Worm (Caenorhabditis elegans): Measurements from ENCODE around the gene T09A5.15.

The T09A5.15 gene

DNA sequence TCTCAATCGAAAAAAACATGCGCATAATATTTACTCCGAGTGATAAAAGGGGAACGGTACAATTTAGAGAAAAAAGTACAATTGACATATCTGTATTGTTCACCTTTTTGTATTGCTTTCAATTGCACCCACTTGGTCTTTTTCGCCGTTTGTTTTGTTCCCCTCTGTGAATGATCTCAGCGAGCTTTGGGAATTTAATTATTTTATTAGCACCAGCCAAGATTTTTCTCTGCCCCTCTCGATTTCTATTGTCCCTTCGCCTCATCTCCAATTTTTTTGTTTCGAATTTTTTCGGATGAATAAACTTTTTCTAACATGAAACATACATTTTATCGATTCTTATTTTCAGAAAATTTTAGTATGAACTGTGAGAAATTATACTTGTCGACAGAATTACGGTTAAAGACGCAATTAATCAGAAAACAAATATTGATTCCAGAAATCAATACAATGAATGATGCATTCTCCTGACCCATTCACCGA is 42.5 kb downstream of the T09A5.15 start, which contains the start of gene rev-1:
Gene rev-1, plus strand, starts transcription at position 433 of the 483 bp plus-strand sequence.
- TF ChIP-seq zag-1 (tag; optimal IDR thresholded peaks at IDR 0.05) = no peak
- no peak for TF ChIP-seq tbx-2 (tag; optimal IDR thresholded peaks at IDR 0.05)
- no peak for TF ChIP-seq snpc-4 (tag; optimal IDR thresholded peaks at IDR 0.05)
- no peak for TF ChIP-seq egl-27 (tag; optimal IDR thresholded peaks at IDR 0.05)
- no peak for TF ChIP-seq ceh-82 (tag; optimal IDR thresholded peaks at IDR 0.05)
- TF ChIP-seq fkh-2 (tag; optimal IDR thresholded peaks at IDR 0.05) = no peak
- no peak for TF ChIP-seq daf-12 (tag; optimal IDR thresholded peaks at IDR 0.05)
- no peak for TF ChIP-seq nhr-43 (tag; optimal IDR thresholded peaks at IDR 0.05; ENCODE audit: poor library complexity, severe bottlenecking)
- no peak for TF ChIP-seq ztf-11 (tag; optimal IDR thresholded peaks at IDR 0.05)
- no peak for TF ChIP-seq ceh-28 (tag; optimal IDR thresholded peaks at IDR 0.05)
- TF ChIP-seq hmg-11 (tag; optimal IDR thresholded peaks at IDR 0.05) = no peak
- TF ChIP-seq fos-1 (tag; optimal IDR thresholded peaks at IDR 0.05) = no peak
- no peak for TF ChIP-seq pha-4 (tag; optimal IDR thresholded peaks at IDR 0.05)
- TF ChIP-seq nhr-237 (tag; optimal IDR thresholded peaks at IDR 0.05) = no peak
- TF ChIP-seq nhr-77 (tag; optimal IDR thresholded peaks at IDR 0.05) = no peak
- TF ChIP-seq lin-39 (tag; optimal IDR thresholded peaks at IDR 0.05) = no peak
- no peak for TF ChIP-seq nhr-25 (tag; optimal IDR thresholded peaks at IDR 0.05)
- TF ChIP-seq egl-5 (tag; optimal IDR thresholded peaks at IDR 0.05) = no peak
- no peak for TF ChIP-seq nhr-11 (tag; optimal IDR thresholded peaks at IDR 0.05)

DNA sequence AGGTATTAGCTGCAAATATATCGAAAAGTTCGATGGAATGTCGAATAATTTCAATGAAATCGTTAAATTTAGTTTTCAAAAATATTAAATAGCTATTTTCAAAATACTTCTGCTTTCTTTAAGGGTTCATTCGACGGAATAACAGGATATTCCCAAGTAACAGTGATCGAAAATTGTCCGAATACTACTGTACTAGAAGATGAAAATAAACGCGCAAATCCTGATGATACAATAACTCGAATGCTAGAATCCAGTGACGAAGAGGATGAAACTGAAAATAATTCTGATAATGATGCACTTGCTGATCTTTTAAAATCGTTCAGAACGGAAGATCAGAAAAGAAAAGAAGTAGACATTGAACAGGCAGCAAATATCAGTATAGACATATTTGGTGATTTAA is 43.0 kb downstream of the T09A5.15 start:
- TF ChIP-seq nhr-28 (tag; optimal IDR thresholded peaks at IDR 0.05) (no peak), ZK546.5 (tag; optimal IDR thresholded peaks at IDR 0.05) (no peak), lin-39 (tag; optimal IDR thresholded peaks at IDR 0.05) (no peak), lsy-12 (tag; optimal IDR thresholded peaks at IDR 0.05) (no peak), ceh-16 (tag; optimal IDR thresholded peaks at IDR 0.05) (no peak), nhr-237 (tag; optimal IDR thresholded peaks at IDR 0.05) (no peak), nhr-25 (tag; optimal IDR thresholded peaks at IDR 0.05) (no peak), unc-39 (tag; optimal IDR thresholded peaks at IDR 0.05) (no peak), zag-1 (tag; optimal IDR thresholded peaks at IDR 0.05) (no peak), pqm-1 (tag; optimal IDR thresholded peaks at IDR 0.05) (no peak), ztf-4 (tag; optimal IDR thresholded peaks at IDR 0.05) (no peak), fos-1 (tag; optimal IDR thresholded peaks at IDR 0.05) (no peak), skn-1 (tag; optimal IDR thresholded peaks at IDR 0.05) (no peak), daf-12 (tag; optimal IDR thresholded peaks at IDR 0.05) (no peak), fkh-2 (tag; optimal IDR thresholded peaks at IDR 0.05) (no peak), nhr-77 (tag; optimal IDR thresholded peaks at IDR 0.05) (no peak), aly-2 (tag; optimal IDR thresholded peaks at IDR 0.05) (no peak), lin-15B (tag; optimal IDR thresholded peaks at IDR 0.05) (no peak), nhr-12 (tag; optimal IDR thresholded peaks at IDR 0.05) (no peak)

ce11 chrII:7901990-7902389 is 44.2 kb downstream of the T09A5.15 start:
- TF ChIP-seq lin-39 (tag; optimal IDR thresholded peaks at IDR 0.05) (no peak), R02D3.7 (tag; optimal IDR thresholded peaks at IDR 0.05) (no peak), unc-39 (tag; optimal IDR thresholded peaks at IDR 0.05) (no peak), snpc-4 (tag; optimal IDR thresholded peaks at IDR 0.05) (no peak), jun-1 (tag; optimal IDR thresholded peaks at IDR 0.05) (no peak), ama-1 (optimal IDR thresholded peaks at IDR 0.05) (no peak), fkh-10 (GFP tag; optimal IDR thresholded peaks at IDR 0.05) (no peak), elt-1 (tag; optimal IDR thresholded peaks at IDR 0.05) (no peak), nhr-43 (tag; optimal IDR thresholded peaks at IDR 0.05; ENCODE audit: poor library complexity, severe bottlenecking) (no peak), mml-1 (tag; optimal IDR thresholded peaks at IDR 0.05) (no peak), sea-2 (GFP tag; optimal IDR thresholded peaks at IDR 0.05) (no peak), aly-2 (tag; optimal IDR thresholded peaks at IDR 0.05) (no peak), tbx-2 (tag; optimal IDR thresholded peaks at IDR 0.05) (no peak), egl-5 (tag; optimal IDR thresholded peaks at IDR 0.05) (no peak)

DNA sequence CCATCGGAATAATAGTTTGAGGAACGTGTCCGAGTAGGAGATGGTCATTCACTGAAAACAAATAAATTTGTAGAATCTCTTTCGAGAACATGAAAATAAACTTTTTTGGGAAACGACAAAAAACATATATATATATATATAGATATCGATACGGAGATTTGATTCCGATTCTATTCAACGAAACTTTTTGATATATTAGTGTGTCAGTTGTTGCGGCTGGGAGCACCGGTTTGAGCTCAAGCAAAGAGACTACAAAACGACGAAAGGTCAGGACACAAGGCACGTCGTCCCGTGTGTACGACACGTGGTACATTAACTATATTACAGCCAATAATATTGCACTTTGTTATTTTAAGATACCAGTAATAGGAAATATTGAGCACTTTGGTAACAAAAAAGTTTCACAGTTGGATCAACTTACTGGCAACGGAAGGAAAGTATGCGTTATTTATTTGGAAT is 49.8 kb downstream of the T09A5.15 start, which contains the start of gene best-23:
Gene best-23, minus strand, starts transcription at position 51 of the 459 bp plus-strand sequence.
- TF ChIP-seq unc-39 (tag; optimal IDR thresholded peaks at IDR 0.05) (no peak), sea-2 (GFP tag; optimal IDR thresholded peaks at IDR 0.05) (no peak), nfya-1 (tag; optimal IDR thresholded peaks at IDR 0.05; ENCODE audit: insufficient read depth) (peak; percentile 9), ceh-16 (tag; optimal IDR thresholded peaks at IDR 0.05) (no peak), hmg-11 (tag; optimal IDR thresholded peaks at IDR 0.05) (no peak), eor-1 (tag; optimal IDR thresholded peaks at IDR 0.05) (no peak)

Data from whole organism, L3 larva.